Fruit fly (Drosophila melanogaster) whole organism, embryonic: Measurements from ENCODE around the gene Amacr.
A peak's percentile ranks its signal among the peaks of the same experiment; 100 is the strongest.

Experiments used
- Adf1 ChIP-seq: fragments of 200-800 bp; sonication (Bioruptor generic); IDR thresholded peaks from 2 replicates; pipeline ENCODE4 v1.3.6; 2022; ENCODE audit warnings: missing biosample characterization, missing genetic modification characterization
- Antp ChIP-seq: fragments of 200-800 bp; sonication (Bioruptor generic); optimal IDR thresholded peaks from 3 replicates; lab custom pipeline; 2016; ENCODE audit warnings: missing biosample characterization, missing genetic modification characterization
- Asciz ChIP-seq: fragments of 200-800 bp; sonication (Bioruptor generic); optimal IDR thresholded peaks from 2 replicates; lab custom pipeline; 2017; ENCODE audit warnings: missing biosample characterization, mild to moderate bottlenecking, missing genetic modification characterization, missing genetic modification reagents
- Bdp1 ChIP-seq: fragments of 200-800 bp; sonication (Bioruptor generic); optimal IDR thresholded peaks from 3 replicates; lab custom pipeline; 2016; ENCODE audit warnings: missing biosample characterization, missing genetic modification characterization
- CG10209 ChIP-seq: fragments of 200-800 bp; sonication (Bioruptor generic); optimal IDR thresholded peaks from 3 replicates; lab custom pipeline; 2017; ENCODE audit warnings: missing biosample characterization, mild to moderate bottlenecking, missing genetic modification characterization, missing genetic modification reagents
- CG10366 ChIP-seq: fragments of 200-800 bp; sonication (Bioruptor generic); IDR thresholded peaks from 2 replicates; pipeline ENCODE4 v1.3.6; 2022; ENCODE audit warnings: missing biosample characterization, missing genetic modification characterization
- CG10462 ChIP-seq: fragments of 200-800 bp; sonication (Bioruptor generic); optimal IDR thresholded peaks from 2 replicates; lab custom pipeline; 2016; ENCODE audit warnings: missing biosample characterization, missing genetic modification characterization
- CG10565 ChIP-seq: fragments of 200-800 bp; sonication (Bioruptor generic); optimal IDR thresholded peaks from 3 replicates; lab custom pipeline; 2016; ENCODE audit warnings: missing biosample characterization, mild to moderate bottlenecking, missing genetic modification characterization
- CG11504 ChIP-seq: fragments of 200-800 bp; sonication (Bioruptor generic); optimal IDR thresholded peaks from 3 replicates; lab custom pipeline; 2019; ENCODE audit warnings: missing biosample characterization, mild to moderate bottlenecking, missing genetic modification characterization, moderate library complexity
- CG15696 ChIP-seq: fragments of 200-800 bp; sonication (Bioruptor generic); optimal IDR thresholded peaks from 2 replicates; lab custom pipeline; 2019; ENCODE audit warnings: missing biosample characterization, mild to moderate bottlenecking, missing genetic modification characterization, moderate library complexity
- CG1832 ChIP-seq: fragments of 200-800 bp; sonication (Bioruptor generic); optimal IDR thresholded peaks from 2 replicates; lab custom pipeline; 2017; ENCODE audit warnings: missing biosample characterization, mild to moderate bottlenecking, missing genetic modification characterization, inconsistent platforms
- CG2199 ChIP-seq: fragments of 200-800 bp; sonication (Bioruptor generic); IDR thresholded peaks from 3 replicates; pipeline ENCODE4 v1.3.6; 2022; ENCODE audit warnings: missing biosample characterization, missing genetic modification characterization
- CG32532 ChIP-seq: fragments of 200-800 bp; sonication (Bioruptor generic); IDR thresholded peaks from 2 replicates; pipeline ENCODE4 v1.3.6; 2022; ENCODE audit warnings: missing biosample characterization, missing genetic modification characterization
- CG3838 ChIP-seq: fragments of 200-800 bp; sonication (Bioruptor generic); optimal IDR thresholded peaks from 3 replicates; lab custom pipeline; 2016; ENCODE audit warnings: missing biosample characterization, missing genetic modification characterization
- CG3847 ChIP-seq: fragments of 200-800 bp; sonication (Bioruptor generic); IDR thresholded peaks from 2 replicates; pipeline ENCODE4 v1.3.6; 2022; ENCODE audit warnings: missing biosample characterization, missing genetic modification characterization
- CG4328 ChIP-seq: fragments of 200-800 bp; sonication (Bioruptor generic); optimal IDR thresholded peaks from 3 replicates; lab custom pipeline; 2017; ENCODE audit warnings: missing biosample characterization, missing genetic modification reagents, missing genetic modification characterization
- CG7987 ChIP-seq: fragments of 200-800 bp; sonication (Bioruptor generic); optimal IDR thresholded peaks from 2 replicates; lab custom pipeline; 2018; ENCODE audit warnings: missing biosample characterization, mild to moderate bottlenecking, missing genetic modification characterization, moderate library complexity
- CG8924 ChIP-seq: fragments of 200-800 bp; optimal IDR thresholded peaks from 3 replicates; lab custom pipeline; 2019; ENCODE audit warnings: missing biosample characterization, mild to moderate bottlenecking, missing genetic modification characterization, moderate library complexity
- Dll ChIP-seq: fragments of 200-800 bp; sonication (Bioruptor generic); IDR thresholded peaks from 4 replicates; pipeline ENCODE4 v1.3.6; 2022; ENCODE audit warnings: missing biosample characterization, missing genetic modification characterization; ENCODE audit not compliant: partially characterized antibody
- Hr39 ChIP-seq: fragments of >200 bp; optimal IDR thresholded peaks from 2 replicates; lab custom pipeline; 2017
- Max ChIP-seq: fragments of 200-800 bp; sonication (Bioruptor generic); optimal IDR thresholded peaks from 2 replicates; lab custom pipeline; 2016; ENCODE audit warnings: missing biosample characterization, mild to moderate bottlenecking, missing genetic modification characterization
- Myb ChIP-seq: fragments of 200-800 bp; sonication (Bioruptor generic); optimal IDR thresholded peaks from 2 replicates; lab custom pipeline; 2016; ENCODE audit warnings: missing biosample characterization, missing genetic modification characterization
- NC2β ChIP-seq: fragments of 200-800 bp; sonication (Bioruptor generic); optimal IDR thresholded peaks from 2 replicates; lab custom pipeline; 2016; ENCODE audit warnings: missing biosample characterization, missing genetic modification characterization
- PHDP ChIP-seq: fragments of 200-800 bp; sonication (Bioruptor generic); optimal IDR thresholded peaks from 3 replicates; lab custom pipeline; 2018; ENCODE audit warnings: missing biosample characterization, mild to moderate bottlenecking, missing genetic modification characterization, moderate library complexity
- Six4 ChIP-seq: fragments of 200-800 bp; sonication (Bioruptor generic); optimal IDR thresholded peaks from 2 replicates; lab custom pipeline; 2016; ENCODE audit warnings: missing biosample characterization, missing genetic modification characterization
- Taf1 ChIP-seq: fragments of 200-800 bp; sonication (Bioruptor generic); IDR thresholded peaks from 2 replicates; pipeline ENCODE4 v1.3.6; 2022; ENCODE audit warnings: missing biosample characterization, missing genetic modification characterization
- abd-A ChIP-seq: fragments of 200-800 bp; sonication (Bioruptor generic); optimal IDR thresholded peaks from 3 replicates; lab custom pipeline; 2019; ENCODE audit warnings: missing biosample characterization, mild to moderate bottlenecking, missing genetic modification characterization, moderate library complexity
- ac ChIP-seq: fragments of 200-800 bp; sonication (Bioruptor generic); optimal IDR thresholded peaks from 3 replicates; lab custom pipeline; 2017; ENCODE audit warnings: missing biosample characterization, mild to moderate bottlenecking, missing genetic modification characterization
- ara ChIP-seq: fragments of 200-800 bp; sonication (Bioruptor generic); IDR thresholded peaks from 2 replicates; pipeline ENCODE4 v1.3.6; 2022; ENCODE audit warnings: missing biosample characterization, missing genetic modification characterization
- ase ChIP-seq: fragments of 200-800 bp; sonication (Bioruptor generic); IDR thresholded peaks from 3 replicates; pipeline ENCODE4 v1.3.6; 2022; ENCODE audit warnings: missing biosample characterization, missing genetic modification characterization
- ash1 ChIP-seq: fragments of 200-800 bp; sonication (Bioruptor generic); optimal IDR thresholded peaks from 2 replicates; lab custom pipeline; 2018; ENCODE audit warnings: missing biosample characterization, mild to moderate bottlenecking, missing genetic modification characterization
- bigmax ChIP-seq: fragments of 200-800 bp; sonication (Bioruptor generic); optimal IDR thresholded peaks from 2 replicates; lab custom pipeline; 2018; ENCODE audit warnings: missing biosample characterization, mild to moderate bottlenecking, missing genetic modification characterization
- crol ChIP-seq: fragments of 200-800 bp; sonication (Bioruptor generic); IDR thresholded peaks from 2 replicates; pipeline ENCODE4 v1.3.6; 2022; ENCODE audit warnings: missing biosample characterization, missing genetic modification characterization
- dmrt11E ChIP-seq: fragments of 200-800 bp; sonication (Bioruptor generic); optimal IDR thresholded peaks from 3 replicates; lab custom pipeline; 2018; ENCODE audit warnings: missing biosample characterization, mild to moderate bottlenecking, missing genetic modification characterization, moderate library complexity
- grn ChIP-seq: fragments of 200-800 bp; sonication (Bioruptor generic); optimal IDR thresholded peaks from 3 replicates; lab custom pipeline; 2017; ENCODE audit warnings: missing biosample characterization, missing genetic modification characterization
- gt ChIP-seq: fragments of 200-800 bp; sonication (Bioruptor generic); IDR thresholded peaks from 2 replicates; pipeline ENCODE4 v1.3.6; 2022; ENCODE audit warnings: missing biosample characterization, missing genetic modification characterization
- insv ChIP-seq, 2 experiments: fragments of 200-800 bp; sonication (Bioruptor generic); optimal IDR thresholded peaks; 3 replicates each; lab custom pipeline; 2016 to 2018; ENCODE audit warnings: missing biosample characterization in 2 of 2, missing genetic modification characterization in 2 of 2
- lbe ChIP-seq: fragments of 200-800 bp; sonication (Bioruptor generic); optimal IDR thresholded peaks from 2 replicates; lab custom pipeline; 2016; ENCODE audit warnings: missing biosample characterization, mild to moderate bottlenecking, missing genetic modification characterization
- lilli ChIP-seq: fragments of 200-800 bp; sonication (Bioruptor generic); optimal IDR thresholded peaks from 3 replicates; lab custom pipeline; 2016; ENCODE audit warnings: missing biosample characterization, missing genetic modification characterization
- onecut ChIP-seq: fragments of 200-800 bp; sonication (Bioruptor generic); IDR thresholded peaks from 2 replicates; pipeline ENCODE4 v1.3.6; 2022; ENCODE audit warnings: missing biosample characterization, missing genetic modification characterization
- otp ChIP-seq: fragments of 200-800 bp; sonication (Bioruptor generic); IDR thresholded peaks from 3 replicates; pipeline ENCODE4, ENCODE4 v1.3.6; 2022; ENCODE audit warnings: missing biosample characterization, missing genetic modification characterization
- phol ChIP-seq: fragments of 200-800 bp; sonication (Bioruptor generic); optimal IDR thresholded peaks from 3 replicates; lab custom pipeline; 2018; ENCODE audit warnings: missing biosample characterization, mild to moderate bottlenecking, missing genetic modification characterization, moderate library complexity
- repo ChIP-seq: fragments of 200-800 bp; sonication (Bioruptor generic); optimal IDR thresholded peaks from 2 replicates; lab custom pipeline; 2016; ENCODE audit warnings: missing biosample characterization, missing genetic modification characterization
- scrt ChIP-seq: fragments of 200-800 bp; sonication (Bioruptor generic); optimal IDR thresholded peaks from 2 replicates; lab custom pipeline; 2018; ENCODE audit warnings: missing biosample characterization, mild to moderate bottlenecking, missing genetic modification characterization, moderate library complexity
- shn ChIP-seq: fragments of 200-800 bp; sonication (Bioruptor generic); optimal IDR thresholded peaks from 3 replicates; lab custom pipeline; 2016; ENCODE audit warnings: missing biosample characterization, missing genetic modification characterization
- so ChIP-seq: fragments of 200-800 bp; sonication (Bioruptor generic); IDR thresholded peaks from 3 replicates; pipeline ENCODE4 v1.3.6; 2022; ENCODE audit warnings: missing biosample characterization, missing genetic modification characterization
- ssp ChIP-seq: fragments of 200-800 bp; sonication (Bioruptor generic); IDR thresholded peaks from 2 replicates; pipeline ENCODE4 v1.3.6; 2022; ENCODE audit warnings: missing biosample characterization, missing genetic modification characterization
- tap ChIP-seq: fragments of 200-800 bp; optimal IDR thresholded peaks from 3 replicates; lab custom pipeline; 2019; ENCODE audit warnings: missing biosample characterization, mild to moderate bottlenecking, missing genetic modification characterization, moderate library complexity
- tll ChIP-seq, 2 experiments: fragments of 200-800 bp in 1 of 2; fragments of >200 bp in 1 of 2; sonication (Bioruptor generic) in 1 of 2; optimal IDR thresholded peaks; 2 replicates each; lab custom pipeline; 2017 to 2019; ENCODE audit warnings: missing biosample characterization in 2 of 2, missing genetic modification characterization in 2 of 2, mild to moderate bottlenecking in 1 of 2, moderate library complexity in 1 of 2
- zfh2 ChIP-seq: fragments of 200-800 bp; sonication (Bioruptor generic); optimal IDR thresholded peaks from 2 replicates; lab custom pipeline; 2016; ENCODE audit warnings: missing biosample characterization, missing genetic modification characterization

Amacr gene

DNA sequence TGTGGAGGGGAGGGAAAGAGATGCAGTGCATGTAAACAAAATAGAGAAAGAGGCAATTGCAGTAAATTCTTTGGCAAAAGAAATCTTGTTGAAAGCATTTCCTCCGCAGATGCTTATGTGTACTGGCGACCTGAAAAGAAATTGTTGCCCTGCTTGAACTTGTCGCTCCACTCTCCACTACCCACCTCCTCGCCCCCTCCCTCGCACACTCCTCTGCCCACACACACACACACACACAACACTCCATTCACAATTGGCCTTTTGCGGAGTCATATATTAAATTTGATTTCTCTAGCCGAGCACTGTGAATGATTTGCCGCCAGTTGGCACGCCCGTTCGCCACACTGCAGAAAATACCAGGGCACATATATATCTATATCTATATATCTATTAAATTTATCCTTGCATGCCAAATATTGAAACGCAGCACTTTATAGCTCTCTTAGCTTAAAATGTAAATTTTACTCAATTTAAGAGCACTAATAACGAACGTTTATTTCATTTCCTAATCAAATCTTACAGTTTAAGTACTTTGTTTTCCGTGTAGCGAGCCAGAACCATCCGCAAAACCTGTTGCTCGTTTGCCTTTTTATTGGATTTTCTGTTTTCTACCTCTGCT lies 6.8 kb upstream of the Amacr start (continued):
- peak; percentile 23 for TF ChIP-seq dmrt11E
- peak; percentile 20; the same call in 1 of the 2 replicates for TF ChIP-seq Adf1 (GFP tag; lab: Robert Waterston, UW)
- peak; percentile 46 for TF ChIP-seq Six4 (GFP tag; lab: Kevin White, UChicago)
- TF ChIP-seq gt (GFP tag; lab: Robert Waterston, UW) = no peak
- peak; percentile 90 for TF ChIP-seq CG32532 (GFP tag; lab: Robert Waterston, UW)
- peak; percentile 49 for TF ChIP-seq ssp (GFP tag; lab: Robert Waterston, UW)
- no peak for TF ChIP-seq ase (GFP tag; lab: Robert Waterston, UW)
- TF ChIP-seq zfh2 = peak; percentile 57
- no peak for TF ChIP-seq NC2β (GFP tag; lab: Kevin White, UChicago)
- TF ChIP-seq insv (GFP tag; optimal IDR thresholded peaks at IDR 0.05; lab: Kevin White, UChicago) = no peak
- TF ChIP-seq bigmax (GFP tag; lab: Kevin White, UChicago) = no peak
- TF ChIP-seq Bdp1 = peak; percentile 6
- peak; percentile 52 for TF ChIP-seq onecut (GFP tag; lab: Robert Waterston, UW)
- peak; percentile 78 for TF ChIP-seq scrt
- peak; percentile 72 for TF ChIP-seq lbe
- no peak for TF ChIP-seq Dll (GFP tag; lab: Robert Waterston, UW)
- peak; percentile 63 for TF ChIP-seq PHDP (tag; lab: Kevin White, UChicago)
- peak; percentile 62 for TF ChIP-seq CG10209
- TF ChIP-seq CG7987 (GFP tag; lab: Kevin White, UChicago) = peak; percentile 19
- peak; percentile 29 for TF ChIP-seq Antp
- TF ChIP-seq CG10565 (GFP tag; lab: Kevin White, UChicago) = no peak
- peak; percentile 55 for TF ChIP-seq Asciz (GFP tag; lab: Kevin White, UChicago)
- peak; percentile 49 for TF ChIP-seq Max (GFP tag; lab: Kevin White, UChicago)
- TF ChIP-seq so (GFP tag; lab: Robert Waterston, UW) = peak; percentile 75; the same call in 2 of the 3 replicates
- TF ChIP-seq CG11504 (tag; lab: Kevin White, UChicago) = peak; percentile 78
- peak; percentile 77 for TF ChIP-seq lilli
- TF ChIP-seq tap (tag; lab: Kevin White, UChicago) = peak; percentile 39
- TF ChIP-seq shn = peak; percentile 33
- TF ChIP-seq otp (GFP tag; lab: Robert Waterston, UW) = peak; percentile 23; the same call in 2 of the 3 replicates
- TF ChIP-seq ac (GFP tag; lab: Kevin White, UChicago) = no peak
- TF ChIP-seq Myb (GFP tag; lab: Kevin White, UChicago) = peak; percentile 19
- TF ChIP-seq repo (GFP tag; lab: Kevin White, UChicago) = peak; percentile 20
- no peak for TF ChIP-seq CG1832 (GFP tag; lab: Kevin White, UChicago)
- TF ChIP-seq CG3847 = peak; percentile 72
- TF ChIP-seq Hr39 (lab: Kevin White, UChicago) = no peak
- no peak for TF ChIP-seq CG3838 (GFP tag; lab: Kevin White, UChicago)
- peak; percentile 59; the same call in 1 of the 2 replicates for TF ChIP-seq CG10366 (GFP tag; lab: Robert Waterston, UW)
- TF ChIP-seq grn (GFP tag; lab: Kevin White, UChicago) = no peak
- TF ChIP-seq CG2199 (GFP tag; lab: Robert Waterston, UW) = no peak
- peak; percentile 48 for TF ChIP-seq CG8924 (tag; lab: Kevin White, UChicago)
- peak; percentile 66 for TF ChIP-seq phol (tag; lab: Kevin White, UChicago)
- peak; percentile 46 for TF ChIP-seq CG15696 (tag; lab: Kevin White, UChicago)
- TF ChIP-seq CG4328 = peak; percentile 12
- peak; percentile 88 for TF ChIP-seq crol
- no peak for TF ChIP-seq CG10462 (GFP tag; lab: Kevin White, UChicago)
- TF ChIP-seq ash1 (GFP tag; lab: Kevin White, UChicago) = no peak
- TF ChIP-seq tll (GFP tag; optimal IDR thresholded peaks at IDR 0.05; lab: Kevin White, UChicago) = no peak
- TF ChIP-seq ara (GFP tag; lab: Robert Waterston, UW) = 0 out of 2 replicates have a peak, but pooled peaks have one; percentile 22
- peak; percentile 71 for TF ChIP-seq Taf1 (GFP tag; lab: Robert Waterston, UW)
- no peak for TF ChIP-seq abd-A
